Worm (Caenorhabditis elegans): ENCODE data around the gene Y59C2A.2.
"Not testable (repeated sequence)": the region's sequence is repeated elsewhere in the genome, so short reads cannot be mapped to it uniquely, and the experiment has no call there.

DNA sequence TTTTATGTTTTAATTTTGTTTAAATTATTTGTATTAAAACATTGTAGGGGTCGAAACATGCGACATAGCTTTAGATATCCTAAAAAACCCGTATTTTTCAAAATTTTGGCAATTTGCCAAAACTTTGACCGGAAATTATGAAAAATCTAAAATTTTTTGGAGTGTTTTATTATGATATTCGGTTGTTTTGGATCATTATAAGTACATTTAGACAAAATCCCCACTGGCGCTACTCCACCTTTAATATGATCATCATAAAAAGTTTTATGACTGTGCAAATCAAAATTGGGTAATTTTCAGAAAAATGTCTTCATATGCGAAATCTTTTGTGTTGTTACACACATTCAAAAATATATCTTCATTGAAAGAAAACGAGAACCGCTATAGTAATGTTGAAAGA is 50.2 kb downstream of the Y59C2A.2 start, which contains the start of gene math-18:
- TF ChIP-seq W03F9.2, him-1 (tag; optimal IDR thresholded peaks at IDR 0.05): not testable (repeated sequence)
